Worm (Caenorhabditis elegans) whole organism, early embryonic: Measurements from ENCODE around the gene oac-12.

Experiments used
- B0310.2 ChIP-seq: sonication (generic microtip); optimal IDR thresholded peaks from 2 replicates; lab custom pipeline; 2016; ENCODE audit warnings: mild to moderate bottlenecking, missing genetic modification characterization, missing compliant biosample characterization
- pes-1 ChIP-seq: fragments of 200-800 bp; sonication (Bioruptor generic); IDR thresholded peaks from 2 replicates; pipeline ENCODE4 v1.3.6; 2022; ENCODE audit warnings: missing genetic modification reagents, missing genetic modification characterization, missing compliant biosample characterization

DNA sequence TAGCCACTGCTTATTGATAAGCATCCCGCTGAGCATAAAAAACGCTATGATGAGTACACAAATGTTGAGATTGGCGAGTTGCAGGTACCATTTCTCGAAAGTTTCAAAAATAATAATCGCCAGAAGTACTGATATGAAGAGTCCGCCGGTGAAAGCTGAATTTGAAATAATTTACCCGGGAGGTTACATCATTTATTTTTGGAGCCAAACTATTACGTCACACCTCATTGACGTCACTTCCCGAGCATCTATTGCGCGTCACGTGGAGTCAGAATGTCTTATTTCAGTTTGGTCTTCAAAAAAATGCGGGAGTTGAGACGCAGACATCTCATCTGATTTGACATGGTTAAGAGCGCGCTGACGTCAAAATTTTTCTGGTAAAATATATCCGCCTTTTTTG is 1.5 kb downstream of the oac-12 start:
- TF ChIP-seq pes-1 (GFP tag; lab: Robert Waterston, UW), result no peak
- no peak for TF ChIP-seq B0310.2
